Worm (Caenorhabditis elegans) whole organism, early embryonic: Measurements from ENCODE around the gene C50E10.1.

ENCODE experiments used
- B0310.2 ChIP-seq: sonication (generic microtip); optimal IDR thresholded peaks from 2 replicates; lab custom pipeline; 2016; ENCODE audit warnings: mild to moderate bottlenecking, missing genetic modification characterization, missing compliant biosample characterization
- F13C5.2 ChIP-seq: sonication (generic microtip); optimal IDR thresholded peaks from 2 replicates; lab custom pipeline; 2017; ENCODE audit warnings: mild to moderate bottlenecking, missing genetic modification characterization, inconsistent platforms, missing compliant biosample characterization
- aly-1 ChIP-seq: sonication (generic microtip); optimal IDR thresholded peaks from 2 replicates; lab custom pipeline; 2016; ENCODE audit warnings: missing genetic modification characterization, missing compliant biosample characterization
- ama-1 ChIP-seq: fragments of 150-350 bp; optimal IDR thresholded peaks from 2 replicates; lab custom pipeline; 2014
- ceh-13 ChIP-seq: fragments of 200-800 bp; sonication (Bioruptor generic); optimal IDR thresholded peaks from 2 replicates; lab custom pipeline; 2018; ENCODE audit warnings: mild to moderate bottlenecking, missing genetic modification characterization, missing compliant biosample characterization
- ceh-36 ChIP-seq: sonication (generic microtip); optimal IDR thresholded peaks from 2 replicates; lab custom pipeline; 2016; ENCODE audit warnings: missing genetic modification characterization, inconsistent platforms, missing compliant biosample characterization
- ets-7 ChIP-seq: sonication (generic microtip); optimal IDR thresholded peaks from 2 replicates; lab custom pipeline; 2016; ENCODE audit warnings: missing genotype, missing genetic modification characterization, missing compliant biosample characterization
- flt-1 ChIP-seq: fragments of 200-800 bp; sonication (Bioruptor generic); IDR thresholded peaks from 2 replicates; pipeline ENCODE4 v1.3.6; 2022; ENCODE audit warnings: missing genetic modification characterization, missing compliant biosample characterization
- hmbx-1 ChIP-seq: sonication (generic microtip); optimal IDR thresholded peaks from 2 replicates; lab custom pipeline; 2016; ENCODE audit warnings: mild to moderate bottlenecking, missing genetic modification characterization, missing compliant biosample characterization
- hmg-4 ChIP-seq: fragments of 200-800 bp; sonication (Bioruptor generic); optimal IDR thresholded peaks from 2 replicates; lab custom pipeline; 2018; ENCODE audit warnings: mild to moderate bottlenecking, missing genetic modification characterization, missing compliant biosample characterization
- hnd-1 ChIP-seq: sonication (generic microtip); optimal IDR thresholded peaks from 2 replicates; lab custom pipeline; 2016; ENCODE audit warnings: missing genetic modification characterization, missing compliant biosample characterization
- pes-1 ChIP-seq: fragments of 200-800 bp; sonication (Bioruptor generic); IDR thresholded peaks from 2 replicates; pipeline ENCODE4 v1.3.6; 2022; ENCODE audit warnings: missing genetic modification reagents, missing genetic modification characterization, missing compliant biosample characterization
- scrt-1 ChIP-seq: fragments of 200-800 bp; sonication (Bioruptor generic); IDR thresholded peaks from 2 replicates; pipeline ENCODE4 v1.3.6; 2022; ENCODE audit warnings: missing genetic modification characterization, missing compliant biosample characterization
- sea-1 ChIP-seq: fragments of 200-800 bp; sonication (Bioruptor generic); conservative IDR thresholded peaks from 2 replicates; pipeline ENCODE4 v1.3.6; 2022; ENCODE audit warnings: missing genetic modification characterization, missing compliant biosample characterization
- tbx-11 ChIP-seq: fragments of 200-800 bp; sonication (Bioruptor generic); IDR thresholded peaks from 2 replicates; pipeline ENCODE4 v1.3.6; 2022; ENCODE audit warnings: missing genetic modification characterization, missing compliant biosample characterization
- tbx-37 ChIP-seq: fragments of 200-800 bp; sonication (Bioruptor generic); conservative IDR thresholded peaks from 2 replicates; pipeline ENCODE4 v1.3.6; 2022; ENCODE audit warnings: missing genetic modification reagents, missing genetic modification characterization, missing compliant biosample characterization
- tra-4 ChIP-seq: sonication (generic microtip); optimal IDR thresholded peaks from 2 replicates; lab custom pipeline; 2017; ENCODE audit warnings: missing genetic modification characterization, missing compliant biosample characterization

C50E10.1 gene

DNA sequence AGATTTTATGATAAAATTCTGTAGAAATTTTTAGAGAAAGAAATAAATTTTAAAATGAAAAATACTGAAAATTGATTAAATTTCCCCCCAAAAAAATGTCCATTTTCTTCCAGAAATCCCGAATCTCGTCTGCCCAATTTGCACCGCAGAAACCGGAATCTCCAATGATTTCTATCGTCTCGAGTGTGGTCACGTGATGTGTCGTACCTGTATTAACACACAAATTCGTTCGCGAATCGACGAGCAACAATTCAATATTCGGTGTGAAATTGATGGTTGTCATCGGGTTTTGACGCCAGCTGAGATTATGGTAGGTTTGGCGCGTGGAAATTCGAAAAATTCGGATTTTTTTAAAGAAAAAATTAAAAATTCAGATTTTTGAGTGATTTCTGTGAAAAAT lies 5.7 kb downstream of the C50E10.1 start:
- TF ChIP-seq aly-1 (tag; lab: Kevin White, UChicago) (no peak), tbx-11 (GFP tag; lab: Robert Waterston, UW) (no peak), ets-7 (tag; lab: Kevin White, UChicago) (no peak), sea-1 (GFP tag; lab: Robert Waterston, UW) (no peak), pes-1 (GFP tag; lab: Robert Waterston, UW) (no peak), ceh-36 (no peak), B0310.2 (tag; lab: Kevin White, UChicago) (no peak)

DNA sequence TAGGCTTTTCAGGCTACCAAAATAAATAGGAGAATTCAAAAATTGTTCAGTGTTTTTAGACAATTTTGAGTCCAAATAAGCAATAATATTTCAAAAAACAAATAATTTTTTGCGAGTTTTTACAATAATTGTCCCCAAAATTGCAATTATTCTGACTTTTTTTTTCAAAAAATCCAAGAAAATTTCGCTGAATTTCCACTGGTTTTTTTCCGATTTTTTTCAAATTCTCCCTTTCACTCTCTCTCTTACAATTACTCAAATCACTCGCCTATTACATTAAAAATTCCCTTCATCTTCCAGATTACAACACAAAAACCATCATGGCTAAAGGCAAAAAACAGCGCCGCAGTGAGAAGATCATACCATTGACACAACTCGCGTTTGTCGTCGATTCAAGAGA lies 13.2 kb downstream of the C50E10.1 start, which contains the start of gene Y57A10A.31:
TSS of gene Y57A10A.31 (plus strand) at position 301 of the 400 bp plus-strand sequence.
- no peak for TF ChIP-seq ceh-36
- TF ChIP-seq hmbx-1 (tag; lab: Kevin White, UChicago): no peak
- no peak for TF ChIP-seq pes-1 (GFP tag; lab: Robert Waterston, UW)
- TF ChIP-seq F13C5.2: no peak
- TF ChIP-seq aly-1 (tag; lab: Kevin White, UChicago): no peak
- TF ChIP-seq hmg-4 (GFP tag; lab: Kevin White, UChicago): no peak

DNA sequence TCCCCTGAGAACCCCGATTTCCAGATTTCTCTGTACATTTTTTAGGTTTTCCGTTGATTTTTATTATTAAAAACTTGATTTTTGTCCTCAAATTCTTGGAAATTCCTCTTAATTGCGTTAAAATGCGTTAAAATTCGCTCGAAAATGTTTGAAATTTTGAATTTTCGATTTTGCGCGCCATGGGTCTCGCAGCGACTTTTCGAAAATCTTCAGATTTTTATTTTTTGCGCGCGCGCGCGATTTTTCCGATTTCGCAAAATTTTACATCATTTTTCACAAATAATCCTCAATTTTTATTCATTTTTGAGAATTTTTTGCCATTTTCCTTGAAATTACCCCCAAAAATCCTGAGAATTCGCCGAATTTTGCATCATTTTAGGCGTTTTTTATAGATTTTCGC lies 18.2 kb downstream of the C50E10.1 start:
- TF ChIP-seq scrt-1 (no peak), sea-1 (GFP tag; lab: Robert Waterston, UW) (no peak), B0310.2 (tag; lab: Kevin White, UChicago) (no peak), F13C5.2 (no peak), pes-1 (GFP tag; lab: Robert Waterston, UW) (no peak), hnd-1 (tag; lab: Kevin White, UChicago) (no peak), hmg-4 (GFP tag; lab: Kevin White, UChicago) (no peak), flt-1 (GFP tag; lab: Robert Waterston, UW) (no peak), tbx-11 (GFP tag; lab: Robert Waterston, UW) (no peak), tbx-37 (GFP tag; lab: Robert Waterston, UW) (no peak), ceh-13 (GFP tag; lab: Kevin White, UChicago) (no peak), ets-7 (tag; lab: Kevin White, UChicago) (no peak)

DNA sequence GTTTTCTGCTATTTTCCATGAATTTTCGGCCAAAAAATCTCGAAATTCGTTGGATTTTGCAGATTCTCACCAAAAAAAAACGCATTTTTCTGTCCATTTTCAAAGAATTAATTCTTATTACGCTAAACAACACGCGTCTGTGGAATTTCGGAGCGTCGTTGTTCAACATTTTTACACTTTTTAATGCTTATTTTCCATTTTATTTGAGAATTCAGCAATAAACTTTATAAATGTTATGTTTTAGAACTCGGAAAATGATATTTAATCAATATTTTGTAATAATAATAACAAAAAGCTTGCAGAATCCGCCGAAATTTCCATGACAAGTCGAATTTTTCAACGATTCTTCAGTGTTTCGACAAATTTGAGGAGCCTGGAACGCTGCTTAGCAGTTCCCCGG lies 21.9 kb downstream of the C50E10.1 start, which contains the start of gene ife-5:
TSS of gene ife-5 (plus strand) at position 301 of the 400 bp plus-strand sequence.
- TF ChIP-seq aly-1 (tag; lab: Kevin White, UChicago) (no peak), ets-7 (tag; lab: Kevin White, UChicago) (no peak), sea-1 (GFP tag; lab: Robert Waterston, UW) (no peak), ama-1 (lab: Kevin White, UChicago) (no peak), B0310.2 (tag; lab: Kevin White, UChicago) (no peak), tra-4 (tag; lab: Kevin White, UChicago) (no peak), hmbx-1 (tag; lab: Kevin White, UChicago) (no peak), tbx-37 (GFP tag; lab: Robert Waterston, UW) (no peak), hmg-4 (GFP tag; lab: Kevin White, UChicago) (no peak), ceh-13 (GFP tag; lab: Kevin White, UChicago) (no peak), scrt-1 (no peak), hnd-1 (tag; lab: Kevin White, UChicago) (no peak)

DNA sequence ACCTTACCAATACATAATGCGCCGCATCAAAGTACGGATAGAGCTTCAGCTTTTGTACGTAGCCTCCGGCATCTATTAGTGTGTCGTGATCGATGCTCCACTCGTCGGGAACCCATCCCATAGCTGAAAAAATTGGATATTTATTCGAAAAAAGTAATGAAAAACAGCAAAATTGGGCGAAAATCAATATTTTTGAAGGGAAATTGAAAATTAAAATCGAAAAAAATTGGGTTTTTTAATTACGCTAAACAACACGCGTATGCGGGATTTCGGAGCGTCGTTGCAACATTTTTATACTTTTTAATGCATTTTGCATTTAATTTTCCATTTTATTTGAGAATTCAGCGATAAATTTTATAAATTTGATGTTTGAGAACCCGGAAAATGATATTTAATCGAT lies 23.0 kb downstream of the C50E10.1 start, which contains the start of the genes tric-1B.2 and Y57A10A.29:
TSS of gene tric-1B.2 (minus strand) at position 129 of the 400 bp plus-strand sequence.
TSS of gene Y57A10A.29 (plus strand) at position 303 of the 400 bp plus-strand sequence.
- TF ChIP-seq F13C5.2: no peak
- no peak for TF ChIP-seq tbx-37 (GFP tag; lab: Robert Waterston, UW)
- TF ChIP-seq B0310.2 (tag; lab: Kevin White, UChicago): no peak
- no peak for TF ChIP-seq ets-7 (tag; lab: Kevin White, UChicago)
- TF ChIP-seq flt-1 (GFP tag; lab: Robert Waterston, UW): no peak
- no peak for TF ChIP-seq ceh-36
- no peak for TF ChIP-seq sea-1 (GFP tag; lab: Robert Waterston, UW)
- no peak for TF ChIP-seq ceh-13 (GFP tag; lab: Kevin White, UChicago)
- TF ChIP-seq scrt-1: no peak
- no peak for TF ChIP-seq tra-4 (tag; lab: Kevin White, UChicago)
- TF ChIP-seq hmbx-1 (tag; lab: Kevin White, UChicago): no peak
- no peak for TF ChIP-seq hnd-1 (tag; lab: Kevin White, UChicago)
- TF ChIP-seq pes-1 (GFP tag; lab: Robert Waterston, UW): no peak
- no peak for TF ChIP-seq aly-1 (tag; lab: Kevin White, UChicago)
- no peak for TF ChIP-seq hmg-4 (GFP tag; lab: Kevin White, UChicago)
- TF ChIP-seq ama-1 (lab: Kevin White, UChicago): no peak
- no peak for TF ChIP-seq tbx-11 (GFP tag; lab: Robert Waterston, UW)

DNA sequence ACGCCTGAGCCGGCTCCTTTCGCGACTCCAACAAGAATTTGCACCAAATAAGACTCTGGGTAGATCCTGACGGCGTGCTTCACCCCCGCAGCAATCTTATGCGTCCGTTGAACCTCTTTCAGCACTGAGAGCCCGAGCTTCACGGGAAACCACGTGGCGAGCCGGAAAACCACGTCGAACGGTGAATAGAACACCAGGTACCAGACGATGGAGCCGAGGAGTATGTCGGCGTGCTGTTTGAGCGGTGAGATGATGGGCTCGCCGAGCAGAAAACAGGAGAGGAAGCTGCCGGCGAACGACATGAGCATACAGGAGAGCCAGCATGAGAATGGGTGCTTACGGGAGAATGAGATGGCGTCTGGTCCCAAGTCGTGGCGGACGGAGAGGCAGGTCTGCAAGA lies 23.7 kb downstream of the C50E10.1 start:
- TF ChIP-seq tbx-37 (GFP tag; lab: Robert Waterston, UW) (no peak), hnd-1 (tag; lab: Kevin White, UChicago) (no peak), hmg-4 (GFP tag; lab: Kevin White, UChicago) (peak; percentile 9)

DNA sequence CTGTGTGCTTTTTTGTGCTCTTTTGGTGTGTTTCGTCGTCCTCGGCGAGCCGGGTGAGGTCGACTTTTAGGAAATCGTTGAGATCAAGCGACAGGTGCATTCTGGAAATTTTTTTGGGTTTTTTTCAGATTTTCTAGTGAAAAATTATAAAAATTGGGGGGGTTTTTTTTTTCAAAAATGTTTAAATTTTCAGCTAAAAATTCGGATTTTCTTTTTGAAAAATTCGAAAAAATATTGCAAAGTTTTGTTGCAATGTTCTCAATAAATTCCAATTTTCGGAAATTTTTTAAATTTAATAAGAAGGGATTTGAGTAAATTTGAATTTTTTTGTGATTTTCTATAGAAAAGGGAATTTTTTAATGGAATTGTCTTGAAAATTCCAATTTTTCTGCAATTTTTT lies 27.3 kb downstream of the C50E10.1 start, which contains the start of gene Y57A10A.27:
TSS of gene Y57A10A.27 (minus strand) at position 101 of the 400 bp plus-strand sequence.
- TF ChIP-seq sea-1 (GFP tag; lab: Robert Waterston, UW): no peak
- no peak for TF ChIP-seq B0310.2 (tag; lab: Kevin White, UChicago)
- TF ChIP-seq tbx-37 (GFP tag; lab: Robert Waterston, UW): no peak
- TF ChIP-seq ets-7 (tag; lab: Kevin White, UChicago): no peak
- TF ChIP-seq hnd-1 (tag; lab: Kevin White, UChicago): no peak
- no peak for TF ChIP-seq hmbx-1 (tag; lab: Kevin White, UChicago)

DNA sequence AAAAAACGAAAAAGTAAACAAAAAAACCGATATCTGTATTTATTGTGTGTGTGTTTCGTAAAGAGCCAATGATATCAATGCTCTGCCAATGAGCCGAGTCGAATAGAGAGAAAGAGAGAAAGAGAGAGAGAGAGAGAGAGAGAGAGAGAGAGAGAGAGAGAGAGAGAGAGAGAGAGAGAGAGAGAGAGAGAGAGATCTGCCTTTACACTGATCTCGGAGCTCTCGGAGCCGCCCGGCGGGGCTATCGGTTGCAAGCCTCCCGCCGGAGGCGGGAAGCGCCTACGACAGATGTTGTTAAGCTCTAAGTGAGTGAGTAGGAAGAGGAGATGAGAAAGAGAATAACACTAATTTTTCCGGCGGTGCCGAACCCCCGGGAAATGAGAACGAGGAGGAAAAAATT lies 33.4 kb downstream of the C50E10.1 start:
- no peak for TF ChIP-seq F13C5.2
- TF ChIP-seq hnd-1 (tag; lab: Kevin White, UChicago): no peak
- no peak for TF ChIP-seq ceh-36
- TF ChIP-seq flt-1 (GFP tag; lab: Robert Waterston, UW): no peak
- TF ChIP-seq B0310.2 (tag; lab: Kevin White, UChicago): no peak
- TF ChIP-seq hmg-4 (GFP tag; lab: Kevin White, UChicago): no peak
- TF ChIP-seq ceh-13 (GFP tag; lab: Kevin White, UChicago): no peak
- no peak for TF ChIP-seq hmbx-1 (tag; lab: Kevin White, UChicago)
- TF ChIP-seq scrt-1: no peak
- TF ChIP-seq tbx-11 (GFP tag; lab: Robert Waterston, UW): no peak
